Fruit fly (Drosophila melanogaster) S2 (cell line): ENCODE results near the gene CG42269.

ENCODE experiments used
- CG8478 ChIP-seq: fragments of >200 bp; optimal IDR thresholded peaks from 2 replicates; lab custom pipeline; 2018
- CTCF ChIP-seq, 2 experiments: fragments of >200 bp; optimal IDR thresholded peaks; 2 replicates each; lab custom pipeline; 2018

DNA sequence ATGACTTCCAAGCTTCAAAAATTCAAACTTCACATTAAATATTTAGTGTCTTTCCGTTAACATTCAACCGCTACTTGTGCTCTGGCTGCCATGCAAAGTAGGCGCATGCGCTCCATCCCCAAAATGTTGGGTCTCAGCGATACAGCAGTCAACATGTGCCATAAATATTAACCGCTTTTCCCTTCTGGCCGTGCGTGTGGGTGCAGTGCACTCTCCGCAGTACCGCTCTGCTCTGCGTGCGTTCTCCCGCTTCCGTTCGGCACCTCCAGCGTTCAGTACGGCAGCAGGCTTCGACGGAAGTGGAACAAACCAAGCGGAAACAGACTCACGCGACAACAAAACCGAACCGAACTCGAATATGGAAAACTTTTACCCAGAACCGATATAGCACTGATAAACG lies 10.3 kb downstream of the CG42269 start, which contains the start of gene ssp6:
- no peak for TF ChIP-seq CG8478 (lab: Kevin White, UChicago)
- no peak for TF ChIP-seq CTCF (optimal IDR thresholded peaks at IDR 0.05; lab: Kevin White, UChicago)
